Fruit fly (Drosophila melanogaster): ENCODE measurements around the gene CG9154.
A peak's percentile ranks its signal among the peaks of the same experiment; 100 is the strongest.

Gene CG9154

DNA sequence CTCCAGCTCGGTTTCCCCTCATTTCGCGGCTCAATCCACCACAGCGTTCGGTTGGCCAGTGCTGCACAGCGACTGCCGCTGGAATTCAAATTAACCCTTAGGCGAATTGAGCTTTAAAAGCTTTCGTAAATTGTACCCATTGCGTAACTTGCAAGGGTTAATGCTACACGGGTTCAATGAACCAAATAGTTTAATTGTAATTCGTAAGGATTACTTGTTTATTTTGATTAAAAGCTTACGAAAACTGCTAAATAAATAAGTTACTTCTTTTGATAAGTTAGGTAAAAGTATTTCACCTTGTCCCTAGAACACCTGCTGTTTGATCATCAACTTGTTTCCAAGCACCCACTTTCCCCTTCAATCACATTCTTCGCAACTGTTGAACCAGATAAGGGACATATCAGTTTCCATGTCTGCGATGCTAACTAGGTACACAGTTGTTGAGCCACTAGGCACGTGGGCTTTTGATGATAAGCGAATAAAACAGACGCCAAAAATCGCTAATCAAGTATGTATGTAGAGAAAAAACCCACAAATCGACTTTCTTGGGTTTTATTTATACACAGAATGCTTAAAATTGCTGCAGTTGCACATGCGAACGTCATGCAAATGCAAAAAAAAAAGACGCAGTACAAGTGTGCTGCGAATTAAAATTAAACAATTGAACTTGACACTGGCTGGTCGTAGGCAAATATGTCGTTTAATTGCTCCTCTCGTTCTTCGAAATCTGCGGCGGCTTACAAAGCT lies 24.3 kb downstream of the CG9154 start, which contains the start of gene Pfas:
Gene Pfas (minus strand): TSS at position 79 of the 747 bp plus-strand sequence.
- TF ChIP-seq Snoo (tag; optimal IDR thresholded peaks at IDR 0.05) (peak; percentile 46), CG9948 (tag; optimal IDR thresholded peaks at IDR 0.05) (peak; percentile 35), EcR (GFP tag; optimal IDR thresholded peaks at IDR 0.05) (peak; percentile 96), fd96Ca (GFP tag; IDR thresholded peaks at IDR 0.05) (peak; percentile 68; the same call in 2 of the 3 replicates), Pif1B (GFP tag; optimal IDR thresholded peaks at IDR 0.05) (no peak), CG14655 (GFP tag; optimal IDR thresholded peaks at IDR 0.05) (no peak), CG8301 (tag; optimal IDR thresholded peaks at IDR 0.05) (peak; percentile 50), Pif1A (GFP tag; optimal IDR thresholded peaks at IDR 0.05) (no peak), CG32121 (GFP tag; IDR thresholded peaks at IDR 0.05) (peak; percentile 61), CG15710 (tag; optimal IDR thresholded peaks at IDR 0.05) (peak; percentile 53), CG34367 (tag; optimal IDR thresholded peaks at IDR 0.05) (peak; percentile 28), Ets98B (GFP tag; IDR thresholded peaks at IDR 0.05) (peak; percentile 65), CG8159 (tag; optimal IDR thresholded peaks at IDR 0.05) (peak; percentile 50), CG4496 (GFP tag; IDR thresholded peaks at IDR 0.05) (peak; percentile 60; the same call in 1 of the 3 replicates), CG17806 (tag; optimal IDR thresholded peaks at IDR 0.05) (peak; percentile 51), CG10348 (GFP tag; IDR thresholded peaks at IDR 0.05) (no peak), gl (tag; optimal IDR thresholded peaks at IDR 0.05) (peak; percentile 3), rn (GFP tag; IDR thresholded peaks at IDR 0.05) (no peak)

- TF ChIP-seq Snoo (tag; optimal IDR thresholded peaks at IDR 0.05) (no peak), CG14655 (GFP tag; optimal IDR thresholded peaks at IDR 0.05) (no peak), rn (GFP tag; IDR thresholded peaks at IDR 0.05) (no peak), Pif1A (GFP tag; optimal IDR thresholded peaks at IDR 0.05) (no peak)
These were observed 25.0 kb downstream of the CG9154 start for dm6 chr2L:6045484-6045883.

- TF ChIP-seq D1 (tag; optimal IDR thresholded peaks at IDR 0.05) (no peak), CG14655 (GFP tag; optimal IDR thresholded peaks at IDR 0.05) (no peak), CG9948 (tag; optimal IDR thresholded peaks at IDR 0.05) (peak; percentile 24), Snoo (tag; optimal IDR thresholded peaks at IDR 0.05) (peak; percentile 8), CG13204 (GFP tag; optimal IDR thresholded peaks at IDR 0.05) (no peak), CG8159 (tag; optimal IDR thresholded peaks at IDR 0.05) (no peak), CG15710 (tag; optimal IDR thresholded peaks at IDR 0.05) (peak; percentile 68), CG17806 (tag; optimal IDR thresholded peaks at IDR 0.05) (peak; percentile 39), EcR (GFP tag; optimal IDR thresholded peaks at IDR 0.05) (no peak), Ets98B (GFP tag; IDR thresholded peaks at IDR 0.05) (peak; percentile 41), CG12605 (GFP tag; IDR thresholded peaks at IDR 0.05) (peak; percentile 78; the same call in 1 of the 2 replicates), CG34367 (tag; optimal IDR thresholded peaks at IDR 0.05) (no peak)
These were observed 32.7 kb downstream of the CG9154 start, which contains the start of the genes CG9117 and CG31643 for dm6 chr2L:6037830-6038229. Gene CG9117 (minus strand): TSS chr2L:6037902. Gene CG31643 (plus strand): TSS chr2L:6038117.

dm6 chr2L:6036710-6037109 lies 33.8 kb downstream of the CG9154 start, which contains the start of gene mtm:
Gene mtm (minus strand): TSS chr2L:6037015.
- TF ChIP-seq CG34367 (tag; optimal IDR thresholded peaks at IDR 0.05) (no peak), Pif1B (GFP tag; optimal IDR thresholded peaks at IDR 0.05) (no peak), gl (tag; optimal IDR thresholded peaks at IDR 0.05) (no peak), CG17806 (tag; optimal IDR thresholded peaks at IDR 0.05) (no peak), CG10348 (GFP tag; IDR thresholded peaks at IDR 0.05) (no peak), CG13204 (GFP tag; optimal IDR thresholded peaks at IDR 0.05) (no peak)

- TF ChIP-seq CG17806 (tag; optimal IDR thresholded peaks at IDR 0.05) (no peak), fd96Ca (GFP tag; IDR thresholded peaks at IDR 0.05) (no peak), rn (GFP tag; IDR thresholded peaks at IDR 0.05) (no peak), CG14655 (GFP tag; optimal IDR thresholded peaks at IDR 0.05) (no peak), D1 (tag; optimal IDR thresholded peaks at IDR 0.05) (no peak), CG34367 (tag; optimal IDR thresholded peaks at IDR 0.05) (no peak), Snoo (tag; optimal IDR thresholded peaks at IDR 0.05) (no peak), CG13204 (GFP tag; optimal IDR thresholded peaks at IDR 0.05) (no peak), CG9948 (tag; optimal IDR thresholded peaks at IDR 0.05) (no peak)
These were observed 35.3 kb downstream of the CG9154 start for dm6 chr2L:6035155-6035554.

DNA sequence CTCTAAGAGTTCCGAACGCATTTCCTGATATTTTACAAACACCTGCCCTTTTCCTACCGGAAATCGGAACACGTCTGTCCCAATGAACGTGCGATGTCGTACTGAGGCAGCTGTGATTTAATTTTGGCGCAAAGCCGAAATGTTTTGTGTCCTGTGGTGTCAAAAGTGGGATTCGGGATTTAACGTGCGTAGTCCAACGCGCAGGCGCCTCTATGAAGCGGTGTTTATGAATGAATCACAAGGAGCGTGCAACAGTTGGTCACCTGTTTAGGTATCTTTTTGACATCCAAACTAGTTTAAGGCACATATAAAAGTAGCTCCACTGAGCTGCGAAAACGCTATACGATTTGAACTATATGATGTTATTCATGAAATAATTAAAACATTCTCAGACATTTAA lies 36.1 kb downstream of the CG9154 start, which contains the start of gene CG9109:
Gene CG9109 (minus strand): TSS at position 80 of the 400 bp plus-strand sequence.
- TF ChIP-seq CG34367 (tag; optimal IDR thresholded peaks at IDR 0.05) (no peak), CG12605 (GFP tag; IDR thresholded peaks at IDR 0.05) (peak; percentile 40; the same call in 1 of the 2 replicates)

- TF ChIP-seq Snoo (tag; optimal IDR thresholded peaks at IDR 0.05) (no peak), CG9948 (tag; optimal IDR thresholded peaks at IDR 0.05) (peak; percentile 29), Ets98B (GFP tag; IDR thresholded peaks at IDR 0.05) (peak; percentile 69), CG15710 (tag; optimal IDR thresholded peaks at IDR 0.05) (peak; percentile 56), CG4496 (GFP tag; IDR thresholded peaks at IDR 0.05) (peak; percentile 60; the same call in 1 of the 3 replicates), CG34367 (tag; optimal IDR thresholded peaks at IDR 0.05) (peak; percentile 45), rn (GFP tag; IDR thresholded peaks at IDR 0.05) (no peak), EcR (GFP tag; optimal IDR thresholded peaks at IDR 0.05) (peak; percentile 40), Pif1B (GFP tag; optimal IDR thresholded peaks at IDR 0.05) (no peak), CG12605 (GFP tag; IDR thresholded peaks at IDR 0.05) (no peak), CG8301 (tag; optimal IDR thresholded peaks at IDR 0.05) (no peak), CG10348 (GFP tag; IDR thresholded peaks at IDR 0.05) (no peak), Pif1A (GFP tag; optimal IDR thresholded peaks at IDR 0.05) (no peak), CG14655 (GFP tag; optimal IDR thresholded peaks at IDR 0.05) (no peak), gl (tag; optimal IDR thresholded peaks at IDR 0.05) (no peak), CG8159 (tag; optimal IDR thresholded peaks at IDR 0.05) (peak; percentile 69), fd96Ca (GFP tag; IDR thresholded peaks at IDR 0.05) (peak; percentile 28; the same call in 1 of the 3 replicates), D1 (tag; optimal IDR thresholded peaks at IDR 0.05) (no peak), CG17806 (tag; optimal IDR thresholded peaks at IDR 0.05) (peak; percentile 44), CG32121 (GFP tag; IDR thresholded peaks at IDR 0.05) (no peak), CG13204 (GFP tag; optimal IDR thresholded peaks at IDR 0.05) (no peak)
These were observed 38.6 kb downstream of the CG9154 start for dm6 chr2L:6031838-6032237.
